Fruit fly (Drosophila melanogaster): Measurements from ENCODE around the gene CG11470.

CG11470 gene

dm6 chr3R:29556003-29556467, 33.5 kb downstream of the CG11470 start, which contains the start of gene Dr (continued):
- TF ChIP-seq Eip93F (GFP tag; optimal IDR thresholded peaks at IDR 0.05) (no peak), CG6163 (GFP tag; IDR thresholded peaks at IDR 0.05) (peak; percentile 73), fkh (GFP tag; optimal IDR thresholded peaks at IDR 0.05) (peak; percentile 58), CG10631 (GFP tag; optimal IDR thresholded peaks at IDR 0.05) (no peak), Gug (GFP tag; IDR thresholded peaks at IDR 0.05) (no peak), fd59A (GFP tag; optimal IDR thresholded peaks at IDR 0.05) (peak; percentile 4), salr (GFP tag; optimal IDR thresholded peaks at IDR 0.05) (no peak), spab (GFP tag; optimal IDR thresholded peaks at IDR 0.05) (no peak), Hr4 (GFP tag; optimal IDR thresholded peaks at IDR 0.05) (no peak), CG3032 (tag; optimal IDR thresholded peaks at IDR 0.05) (no peak), Smox (GFP tag; optimal IDR thresholded peaks at IDR 0.05) (no peak), Lpt (GFP tag; optimal IDR thresholded peaks at IDR 0.05) (no peak), net (GFP tag; optimal IDR thresholded peaks at IDR 0.05) (peak; percentile 4), CG8119 (GFP tag; IDR thresholded peaks at IDR 0.05) (no peak), CG6854 (GFP tag; optimal IDR thresholded peaks at IDR 0.05) (peak; percentile 7), CG8632 (GFP tag; optimal IDR thresholded peaks at IDR 0.05) (peak; percentile 0)

dm6 chr3R:29552830-29553583, 36.6 kb downstream of the CG11470 start:
- TF ChIP-seq CG10631 (GFP tag; optimal IDR thresholded peaks at IDR 0.05) (no peak), fkh (GFP tag; optimal IDR thresholded peaks at IDR 0.05) (peak; percentile 17)

dm6 chr3R:29550735-29551134, 38.8 kb downstream of the CG11470 start:
- TF ChIP-seq eg (GFP tag; IDR thresholded peaks at IDR 0.05) = no peak
- TF ChIP-seq CG16779 (tag; optimal IDR thresholded peaks at IDR 0.05) = no peak
- TF ChIP-seq CG10631 (GFP tag; optimal IDR thresholded peaks at IDR 0.05) = no peak
- no peak for TF ChIP-seq CG6854 (GFP tag; optimal IDR thresholded peaks at IDR 0.05)
- no peak for TF ChIP-seq net (GFP tag; optimal IDR thresholded peaks at IDR 0.05)
- TF ChIP-seq CG3919 (GFP tag; optimal IDR thresholded peaks at IDR 0.05) = no peak
- TF ChIP-seq CG6163 (GFP tag; IDR thresholded peaks at IDR 0.05) = no peak
- no peak for TF ChIP-seq Hr4 (GFP tag; optimal IDR thresholded peaks at IDR 0.05)
- TF ChIP-seq CG10669 (GFP tag; optimal IDR thresholded peaks at IDR 0.05) = no peak

dm6 chr3R:29549945-29550344, 39.6 kb downstream of the CG11470 start:
- TF ChIP-seq vri (GFP tag; optimal IDR thresholded peaks at IDR 0.05) = peak; percentile 36
- no peak for TF ChIP-seq salr (GFP tag; optimal IDR thresholded peaks at IDR 0.05)
- TF ChIP-seq CG6276 (GFP tag; optimal IDR thresholded peaks at IDR 0.05) = no peak
- peak; percentile 26 for TF ChIP-seq fd59A (GFP tag; optimal IDR thresholded peaks at IDR 0.05)
- TF ChIP-seq Eip93F (GFP tag; optimal IDR thresholded peaks at IDR 0.05) = no peak
- TF ChIP-seq Met (GFP tag; optimal IDR thresholded peaks at IDR 0.05) = peak; percentile 31
- TF ChIP-seq Hr39 (GFP tag; optimal IDR thresholded peaks at IDR 0.05) = peak; percentile 37
- TF ChIP-seq Sox14 (GFP tag; optimal IDR thresholded peaks at IDR 0.05) = peak; percentile 25
- peak; percentile 67 for TF ChIP-seq Eip78C (GFP tag)
- peak; percentile 26 for TF ChIP-seq cyc (GFP tag; optimal IDR thresholded peaks at IDR 0.05)
- TF ChIP-seq Sox15 (GFP tag; optimal IDR thresholded peaks at IDR 0.05) = no peak
- peak; percentile 19 for TF ChIP-seq CG31627 (GFP tag; optimal IDR thresholded peaks at IDR 0.05)
- no peak for TF ChIP-seq CG15336 (GFP tag; IDR thresholded peaks at IDR 0.05)
- TF ChIP-seq CG3919 (GFP tag; optimal IDR thresholded peaks at IDR 0.05) = peak; percentile 38
- peak; percentile 25 for TF ChIP-seq lz (GFP tag; optimal IDR thresholded peaks at IDR 0.05)
- TF ChIP-seq Blimp-1 (GFP tag; optimal IDR thresholded peaks at IDR 0.05) = no peak
- peak; percentile 25 for TF ChIP-seq Eip75B (GFP tag; optimal IDR thresholded peaks at IDR 0.05)
- no peak for TF ChIP-seq Lpt (GFP tag; optimal IDR thresholded peaks at IDR 0.05)
- TF ChIP-seq dsx (GFP tag; optimal IDR thresholded peaks at IDR 0.05; ENCODE audit: poor library complexity, severe bottlenecking) = peak; percentile 4
- TF ChIP-seq CG4318 (GFP tag; optimal IDR thresholded peaks at IDR 0.05) = no peak
- TF ChIP-seq CG8319 (GFP tag; optimal IDR thresholded peaks at IDR 0.05) = no peak
- TF ChIP-seq svp (GFP tag) = peak; percentile 52
- TF ChIP-seq spab (GFP tag; optimal IDR thresholded peaks at IDR 0.05) = peak; percentile 10
- peak; percentile 7 for TF ChIP-seq CG10631 (GFP tag; optimal IDR thresholded peaks at IDR 0.05)
- peak; percentile 63; the same call in 2 of the 3 replicates for TF ChIP-seq CG6163 (GFP tag; IDR thresholded peaks at IDR 0.05)
- TF ChIP-seq Smox (GFP tag; optimal IDR thresholded peaks at IDR 0.05) = peak; percentile 1
- TF ChIP-seq CG8119 (GFP tag; IDR thresholded peaks at IDR 0.05) = 0 out of 3 replicates have a peak, but pooled peaks have one; percentile 18
- no peak for TF ChIP-seq Gug (GFP tag; IDR thresholded peaks at IDR 0.05)
- peak; percentile 32 for TF ChIP-seq esn (GFP tag; optimal IDR thresholded peaks at IDR 0.05)
- TF ChIP-seq CG11762 (GFP tag; optimal IDR thresholded peaks at IDR 0.05; ENCODE audit: insufficient read depth) = no peak
- peak; percentile 25 for TF ChIP-seq CG32006 (GFP tag; optimal IDR thresholded peaks at IDR 0.05)
- no peak for TF ChIP-seq Sox102F (GFP tag; optimal IDR thresholded peaks at IDR 0.05)
- TF ChIP-seq pdm3 (GFP tag; optimal IDR thresholded peaks at IDR 0.05) = peak; percentile 21
